Worm (Caenorhabditis elegans) whole organism, young adult: ENCODE results near the gene nlp-80.

ENCODE experiments used
- B0336.3 ChIP-seq: fragments of 200-800 bp; sonication (Bioruptor generic); IDR thresholded peaks from 2 replicates; pipeline ENCODE4 v1.3.6; 2022; ENCODE audit warnings: missing genetic modification characterization, missing compliant biosample characterization
- C06A6.2 ChIP-seq: fragments of 200-800 bp; sonication (Bioruptor generic); conservative IDR thresholded peaks from 2 replicates; pipeline ENCODE4 v1.3.6; 2022; ENCODE audit warnings: missing genetic modification characterization, missing compliant biosample characterization
- F39B2.1 ChIP-seq: fragments of 200-800 bp; sonication (Bioruptor generic); IDR thresholded peaks from 2 replicates; pipeline ENCODE4 v1.3.6; 2022; ENCODE audit warnings: missing genetic modification reagents, missing genetic modification characterization, missing compliant biosample characterization
- F52B5.7 ChIP-seq: sonication (generic microtip); optimal IDR thresholded peaks from 2 replicates; lab custom pipeline; 2016; ENCODE audit warnings: mild to moderate bottlenecking, missing genetic modification characterization, missing compliant biosample characterization
- F57A8.1 ChIP-seq: fragments of 200-800 bp; sonication (Bioruptor generic); optimal IDR thresholded peaks from 2 replicates; lab custom pipeline; 2018; ENCODE audit warnings: mild to moderate bottlenecking, missing genetic modification characterization, moderate library complexity, missing compliant biosample characterization
- K11D2.4 ChIP-seq: fragments of 200-800 bp; sonication (Bioruptor generic); IDR thresholded peaks from 2 replicates; pipeline ENCODE4 v1.3.6; 2022; ENCODE audit warnings: missing genetic modification reagents, missing genetic modification characterization, missing compliant biosample characterization
- T07F8.4 ChIP-seq: sonication (generic microtip); optimal IDR thresholded peaks from 2 replicates; lab custom pipeline; 2016; ENCODE audit warnings: mild to moderate bottlenecking, missing genetic modification characterization, moderate library complexity, missing compliant biosample characterization
- Y53F4B.3 ChIP-seq: fragments of 200-800 bp; sonication (Bioruptor generic); IDR thresholded peaks from 2 replicates; pipeline ENCODE4 v1.3.6; 2022; ENCODE audit warnings: missing genetic modification reagents, missing genetic modification characterization, missing compliant biosample characterization
- Y53G8AR.9 ChIP-seq: fragments of 200-800 bp; sonication (Bioruptor generic); conservative IDR thresholded peaks from 2 replicates; pipeline ENCODE4 v1.3.6; 2022; ENCODE audit warnings: missing genetic modification reagents, missing genetic modification characterization, missing compliant biosample characterization
- Y67H2A.10 ChIP-seq: fragments of 200-800 bp; sonication (Bioruptor generic); conservative IDR thresholded peaks from 2 replicates; pipeline ENCODE4 v1.3.6; 2022; ENCODE audit warnings: missing genetic modification reagents, missing genetic modification characterization, missing compliant biosample characterization
- Y79H2A.3 ChIP-seq: fragments of 200-800 bp; sonication (Bioruptor generic); conservative IDR thresholded peaks from 2 replicates; pipeline ENCODE4 v1.3.6; 2022; ENCODE audit warnings: missing genetic modification reagents, missing genetic modification characterization, missing compliant biosample characterization
- Y95B8A.8 ChIP-seq: fragments of 200-800 bp; sonication (Bioruptor generic); IDR thresholded peaks from 2 replicates; pipeline ENCODE4 v1.3.6; 2022; ENCODE audit warnings: missing genetic modification reagents, missing genetic modification characterization, missing compliant biosample characterization
- ZK185.1 ChIP-seq: sonication (generic microtip); optimal IDR thresholded peaks from 2 replicates; lab custom pipeline; 2016; ENCODE audit warnings: mild to moderate bottlenecking, missing genetic modification characterization, missing compliant biosample characterization; ENCODE audit not compliant: poor library complexity, severe bottlenecking
- ama-1 ChIP-seq, 3 experiments: fragments of 150-350 bp in 1 of 3; sonication (generic microtip) in 2 of 3; optimal IDR thresholded peaks; 2 replicates each; lab custom pipeline; 2014 to 2018; ENCODE audit warnings: missing biosample characterization in 2 of 3, missing genetic modification characterization in 2 of 3, missing genetic modification reagents in 2 of 3
- aptf-3 ChIP-seq: fragments of 200-800 bp; sonication (Bioruptor generic); IDR thresholded peaks from 2 replicates; pipeline ENCODE4 v1.3.6; 2022; ENCODE audit warnings: missing genetic modification characterization, missing compliant biosample characterization
- atf-7 ChIP-seq: sonication (generic microtip); optimal IDR thresholded peaks from 2 replicates; lab custom pipeline; 2017; ENCODE audit warnings: mild to moderate bottlenecking, missing genetic modification characterization, missing compliant biosample characterization
- attf-3 ChIP-seq: fragments of 200-800 bp; sonication (Bioruptor generic); conservative IDR thresholded peaks from 2 replicates; pipeline ENCODE4 v1.3.6; 2022; ENCODE audit warnings: missing genetic modification reagents, missing genetic modification characterization, missing compliant biosample characterization
- bed-1 ChIP-seq: fragments of 200-800 bp; sonication (Bioruptor generic); IDR thresholded peaks from 2 replicates; pipeline ENCODE4 v1.3.6; 2022; ENCODE audit warnings: missing genetic modification reagents, missing genetic modification characterization, missing compliant biosample characterization
- bed-2 ChIP-seq: fragments of 200-800 bp; sonication (Bioruptor generic); IDR thresholded peaks from 2 replicates; pipeline ENCODE4 v1.3.6; 2022; ENCODE audit warnings: missing genetic modification reagents, missing genetic modification characterization, missing compliant biosample characterization
- cebp-1 ChIP-seq, 2 experiments: fragments of 200-800 bp in 1 of 2; sonication (Bioruptor generic) in 1 of 2; sonication (generic microtip) in 1 of 2; IDR thresholded peaks in 1 of 2; optimal IDR thresholded peaks in 1 of 2; 2 replicates each; pipeline versions ENCODE4 v1.3.6 to Lab custom; 2017 to 2022; ENCODE audit warnings: missing compliant biosample characterization in 2 of 2, missing genetic modification characterization in 2 of 2, mild to moderate bottlenecking in 1 of 2, missing genetic modification reagents in 1 of 2, moderate library complexity in 1 of 2
- ceh-27 ChIP-seq: fragments of 200-800 bp; sonication (Bioruptor generic); optimal IDR thresholded peaks from 2 replicates; lab custom pipeline; 2018; ENCODE audit warnings: mild to moderate bottlenecking, missing genetic modification characterization, moderate library complexity, missing compliant biosample characterization
- chd-7 ChIP-seq: sonication (generic microtip); optimal IDR thresholded peaks from 2 replicates; lab custom pipeline; 2016; ENCODE audit warnings: mild to moderate bottlenecking, missing genetic modification characterization, moderate library complexity, missing compliant biosample characterization
- dox-1 ChIP-seq: fragments of 200-800 bp; sonication (Bioruptor generic); IDR thresholded peaks from 2 replicates; pipeline ENCODE4 v1.3.6; 2022; ENCODE audit warnings: missing genetic modification reagents, missing genetic modification characterization, missing compliant biosample characterization
- efl-1 ChIP-seq: fragments of 150-350 bp; optimal IDR thresholded peaks from 2 replicates; lab custom pipeline; 2014; ENCODE audit warnings: missing biosample characterization, missing genetic modification reagents, missing genetic modification characterization
- egl-44 ChIP-seq: fragments of 200-800 bp; sonication (Bioruptor generic); IDR thresholded peaks from 2 replicates; pipeline ENCODE4 v1.3.6; 2022; ENCODE audit warnings: missing genetic modification reagents, missing genetic modification characterization, missing compliant biosample characterization
- ekl-4 ChIP-seq: fragments of 200-800 bp; sonication (Bioruptor generic); IDR thresholded peaks from 2 replicates; pipeline ENCODE4 v1.3.6; 2022; ENCODE audit warnings: missing genetic modification reagents, missing genetic modification characterization, missing compliant biosample characterization
- hmg-20 ChIP-seq: fragments of 200-800 bp; sonication (Bioruptor generic); IDR thresholded peaks from 2 replicates; pipeline ENCODE4 v1.3.6; 2022; ENCODE audit warnings: missing genetic modification reagents, missing genetic modification characterization, missing compliant biosample characterization
- let-526 ChIP-seq: fragments of 200-800 bp; sonication (Bioruptor generic); IDR thresholded peaks from 2 replicates; pipeline ENCODE4 v1.3.6; 2022; ENCODE audit warnings: missing genetic modification reagents, missing genetic modification characterization, missing compliant biosample characterization
- lin-26 ChIP-seq: fragments of 200-800 bp; sonication (Bioruptor generic); IDR thresholded peaks from 2 replicates; pipeline ENCODE4 v1.3.6; 2022; ENCODE audit warnings: missing genetic modification reagents, missing genetic modification characterization, missing compliant biosample characterization
- lin-54 ChIP-seq: fragments of 200-800 bp; sonication (Bioruptor generic); optimal IDR thresholded peaks from 2 replicates; lab custom pipeline; 2018; ENCODE audit warnings: mild to moderate bottlenecking, missing genetic modification characterization, missing compliant biosample characterization
- lsy-27 ChIP-seq: sonication (generic microtip); optimal IDR thresholded peaks from 2 replicates; lab custom pipeline; 2017; ENCODE audit warnings: missing genetic modification characterization, mild to moderate bottlenecking, missing compliant biosample characterization, antibody characterized with exemption, missing genotype, borderline replicate concordance; ENCODE audit not compliant: insufficient read depth
- nfya-1 ChIP-seq: sonication (generic microtip); optimal IDR thresholded peaks from 2 replicates; lab custom pipeline; 2017; ENCODE audit warnings: antibody characterized with exemption, missing compliant biosample characterization, missing genetic modification characterization, borderline replicate concordance; ENCODE audit not compliant: insufficient read depth
- nhr-80 ChIP-seq: sonication (generic microtip); optimal IDR thresholded peaks from 2 replicates; lab custom pipeline; 2016; ENCODE audit warnings: missing genetic modification characterization, missing compliant biosample characterization
- pha-4 ChIP-seq: fragments of 150-350 bp; sonication (generic microtip); optimal IDR thresholded peaks from 2 replicates; lab custom pipeline; 2014; ENCODE audit warnings: missing biosample characterization, missing genetic modification reagents, missing genetic modification characterization
- repo-1 ChIP-seq: sonication (generic microtip); optimal IDR thresholded peaks from 2 replicates; lab custom pipeline; 2017; ENCODE audit warnings: mild to moderate bottlenecking, missing genetic modification characterization, missing compliant biosample characterization
- snpc-1.1 ChIP-seq: sonication (generic microtip); optimal IDR thresholded peaks from 2 replicates; lab custom pipeline; 2017; ENCODE audit warnings: missing genetic modification characterization, mild to moderate bottlenecking, missing compliant biosample characterization, antibody characterized with exemption, moderate library complexity, missing genotype, missing genetic modification reagents; ENCODE audit not compliant: insufficient read depth
- snpc-1.3 ChIP-seq: sonication (generic microtip); optimal IDR thresholded peaks from 2 replicates; lab custom pipeline; 2017; ENCODE audit warnings: missing genetic modification characterization, mild to moderate bottlenecking, missing compliant biosample characterization, antibody characterized with exemption, moderate library complexity, missing genotype, missing genetic modification reagents; ENCODE audit not compliant: insufficient read depth
- snpc-4 ChIP-seq, 5 experiments: fragments of 150-350 bp in 1 of 5; sonication (generic microtip) in 4 of 5; optimal IDR thresholded peaks; 2 replicates each; lab custom pipeline; 2014 to 2018; ENCODE audit warnings: missing genetic modification characterization in 5 of 5, missing biosample characterization in 3 of 5, antibody characterized with exemption in 2 of 5, mild to moderate bottlenecking in 2 of 5, missing compliant biosample characterization in 2 of 5, missing genotype in 2 of 5, moderate library complexity in 2 of 5, missing genetic modification reagents in 1 of 5
- somi-1 ChIP-seq: fragments of 200-800 bp; sonication (Bioruptor generic); optimal IDR thresholded peaks from 2 replicates; lab custom pipeline; 2018; ENCODE audit warnings: mild to moderate bottlenecking, missing genetic modification characterization, missing compliant biosample characterization
- tbp1 ChIP-seq: fragments of 200-800 bp; sonication (Bioruptor generic); optimal IDR thresholded peaks from 2 replicates; lab custom pipeline; 2018; ENCODE audit warnings: mild to moderate bottlenecking, missing genetic modification characterization, missing compliant biosample characterization
- tlf-1 ChIP-seq: fragments of 200-800 bp; sonication (Bioruptor generic); optimal IDR thresholded peaks from 2 replicates; lab custom pipeline; 2018; ENCODE audit warnings: mild to moderate bottlenecking, missing genetic modification characterization, missing compliant biosample characterization
- unc-130 ChIP-seq: sonication (generic microtip); optimal IDR thresholded peaks from 2 replicates; lab custom pipeline; 2016; ENCODE audit warnings: missing genetic modification reagents, missing genetic modification characterization, missing compliant biosample characterization
- xnd-1 ChIP-seq: sonication (generic microtip); optimal IDR thresholded peaks from 2 replicates; lab custom pipeline; 2016; ENCODE audit warnings: missing genotype, missing genetic modification reagents, missing genetic modification characterization, missing compliant biosample characterization
- zim-3 ChIP-seq: sonication (generic microtip); optimal IDR thresholded peaks from 2 replicates; lab custom pipeline; 2017; ENCODE audit warnings: mild to moderate bottlenecking, missing genetic modification characterization, moderate library complexity, missing compliant biosample characterization
- ztf-26 ChIP-seq: sonication (generic microtip); optimal IDR thresholded peaks from 2 replicates; lab custom pipeline; 2017; ENCODE audit warnings: missing genetic modification characterization, missing compliant biosample characterization

Gene nlp-80

DNA sequence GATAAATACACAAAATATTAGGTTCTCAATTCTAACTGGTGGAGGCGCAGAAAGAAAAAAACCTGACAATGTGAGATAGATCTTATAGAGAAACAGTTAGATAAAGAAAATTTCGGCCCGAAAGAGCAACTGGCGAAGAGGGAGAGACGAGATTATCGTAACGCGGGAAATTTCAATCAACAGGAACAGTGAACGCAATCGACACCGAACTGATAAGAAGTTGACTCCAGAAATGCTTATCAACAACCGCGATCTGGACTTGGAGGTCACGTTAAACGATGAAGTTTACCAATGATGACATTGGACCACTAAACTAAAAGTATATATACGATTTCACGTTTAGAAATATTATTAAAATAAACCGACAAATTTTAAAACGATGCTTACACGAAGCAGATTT, 11.0 kb upstream of the nlp-80 start (continued):
- TF ChIP-seq snpc-1.3 (tag; lab: Kevin White, UChicago) (peak; percentile 38), snpc-1.1 (tag; lab: Kevin White, UChicago) (no peak), efl-1 (no peak), Y53F4B.3 (no peak), Y67H2A.10 (GFP tag; lab: Robert Waterston, UW) (no peak), F39B2.1 (peak; percentile 87), repo-1 (tag; lab: Kevin White, UChicago) (peak; percentile 64), xnd-1 (tag; lab: Kevin White, UChicago) (peak; percentile 9), dox-1 (GFP tag; lab: Robert Waterston, UW) (peak; percentile 65), ZK185.1 (tag; lab: Kevin White, UChicago) (peak; percentile 43), attf-3 (GFP tag; lab: Robert Waterston, UW) (no peak), egl-44 (GFP tag; lab: Robert Waterston, UW) (0 out of 2 replicates have a peak, but pooled peaks have one; percentile 28), T07F8.4 (peak; percentile 81), ama-1 (optimal IDR thresholded peaks at IDR 0.05; lab: Kevin White, UChicago) (peak; percentile 73), ama-1 (GFP tag; optimal IDR thresholded peaks at IDR 0.05; lab: Kevin White, UChicago) (no peak), ztf-26 (tag; lab: Kevin White, UChicago) (no peak), C06A6.2 (GFP tag; lab: Robert Waterston, UW) (no peak), Y53G8AR.9 (GFP tag; lab: Robert Waterston, UW) (peak; percentile 95), cebp-1 (GFP tag; IDR thresholded peaks at IDR 0.05; lab: Robert Waterston, UW) (no peak), cebp-1 (tag; optimal IDR thresholded peaks at IDR 0.05; lab: Kevin White, UChicago) (peak; percentile 40), Y79H2A.3 (0 out of 2 replicates have a peak, but pooled peaks have one; percentile 62), bed-2 (GFP tag; lab: Robert Waterston, UW) (0 out of 2 replicates have a peak, but pooled peaks have one; percentile 48), K11D2.4 (GFP tag; lab: Robert Waterston, UW) (0 out of 2 replicates have a peak, but pooled peaks have one; percentile 20), nhr-80 (tag; lab: Kevin White, UChicago) (peak; percentile 20), let-526 (GFP tag; lab: Robert Waterston, UW) (0 out of 2 replicates have a peak, but pooled peaks have one; percentile 7), zim-3 (tag; lab: Kevin White, UChicago) (peak; percentile 47), chd-7 (peak; percentile 66), bed-1 (0 out of 2 replicates have a peak, but pooled peaks have one; percentile 74), Y95B8A.8 (GFP tag; lab: Robert Waterston, UW) (peak; percentile 64), unc-130 (peak; percentile 64), nfya-1 (tag; lab: Kevin White, UChicago) (no peak), ceh-27 (peak; percentile 68), lsy-27 (tag; lab: Kevin White, UChicago) (no peak), hmg-20 (GFP tag; lab: Robert Waterston, UW) (peak; percentile 60; the same call in 1 of the 2 replicates), F57A8.1 (no peak), atf-7 (tag; lab: Kevin White, UChicago) (peak; percentile 70), tlf-1 (GFP tag; lab: Kevin White, UChicago) (peak; percentile 78), pha-4 (tag; lab: Kevin White, UChicago) (no peak), F52B5.7 (tag; lab: Kevin White, UChicago) (peak; percentile 88), snpc-4 (GFP tag; optimal IDR thresholded peaks at IDR 0.05; lab: Kevin White, UChicago) (peak; percentile 28), snpc-4 (tag; optimal IDR thresholded peaks at IDR 0.05; lab: Kevin White, UChicago) (peak in 3 of 4 experiments; percentile 50 to 52 (median 50)), B0336.3 (GFP tag; lab: Robert Waterston, UW) (peak; percentile 93), aptf-3 (GFP tag; lab: Robert Waterston, UW) (peak; percentile 90), ekl-4 (GFP tag; lab: Robert Waterston, UW) (peak; percentile 95), somi-1 (GFP tag; lab: Kevin White, UChicago) (peak; percentile 12), tbp1 (peak; percentile 66), lin-26 (GFP tag; lab: Robert Waterston, UW) (peak; percentile 73; the same call in 1 of the 2 replicates), lin-54 (GFP tag; lab: Kevin White, UChicago) (peak; percentile 77)
